Worm (Caenorhabditis elegans): Measurements from ENCODE around the gene F34D10.9.

The F34D10.9 gene

DNA sequence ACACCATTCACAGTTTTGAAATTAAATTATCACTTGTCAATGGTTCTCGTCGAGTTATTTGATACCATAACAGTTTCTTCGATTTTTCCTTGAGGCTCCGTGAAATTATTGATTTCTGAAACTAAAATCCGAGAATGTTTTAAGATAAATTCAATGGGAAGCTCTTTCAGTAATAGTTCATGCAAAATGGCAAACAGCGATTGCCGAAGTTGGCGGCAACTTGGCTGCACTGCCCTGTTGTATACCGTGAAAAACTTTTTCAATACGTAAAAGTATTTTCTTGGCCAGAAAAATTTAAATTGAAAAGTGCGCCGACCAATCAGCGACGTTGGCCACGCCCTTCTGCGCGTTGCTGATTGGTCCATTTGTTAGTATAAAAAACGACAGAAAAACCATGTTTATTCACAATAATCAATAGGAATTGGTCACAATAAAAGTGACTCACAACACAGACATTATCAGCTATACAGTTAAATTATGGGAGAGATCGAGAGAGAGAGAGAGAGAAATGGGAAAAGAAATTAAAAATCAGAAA lies 46.5 kb downstream of the F34D10.9 start:
- no peak for TF ChIP-seq unc-62 (GFP tag; optimal IDR thresholded peaks at IDR 0.05)

- TF ChIP-seq unc-62 (GFP tag; optimal IDR thresholded peaks at IDR 0.05) = no peak
Measured at ce11 chrIII:3681351-3681938, 48.0 kb downstream of the F34D10.9 start.

DNA sequence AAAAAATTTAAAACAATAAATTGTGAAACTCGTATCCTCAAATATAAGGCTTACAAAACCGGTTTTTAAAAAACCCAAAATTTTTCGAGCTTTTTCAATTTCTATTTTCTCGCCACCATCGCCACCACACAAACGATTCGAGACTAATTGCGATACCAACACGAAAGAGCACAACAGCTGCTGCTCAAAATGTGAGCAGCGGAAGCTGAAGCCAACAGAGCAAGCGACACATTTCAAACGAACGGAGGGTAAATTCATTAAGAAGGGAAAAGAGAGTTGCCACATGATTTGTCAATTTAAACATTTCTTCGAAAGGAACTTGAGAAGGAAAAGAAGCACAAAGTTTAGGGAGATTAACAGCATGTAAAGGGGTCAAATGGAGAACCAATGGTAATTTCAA lies 50.3 kb downstream of the F34D10.9 start:
- TF ChIP-seq unc-62 (GFP tag; optimal IDR thresholded peaks at IDR 0.05) = no peak

DNA sequence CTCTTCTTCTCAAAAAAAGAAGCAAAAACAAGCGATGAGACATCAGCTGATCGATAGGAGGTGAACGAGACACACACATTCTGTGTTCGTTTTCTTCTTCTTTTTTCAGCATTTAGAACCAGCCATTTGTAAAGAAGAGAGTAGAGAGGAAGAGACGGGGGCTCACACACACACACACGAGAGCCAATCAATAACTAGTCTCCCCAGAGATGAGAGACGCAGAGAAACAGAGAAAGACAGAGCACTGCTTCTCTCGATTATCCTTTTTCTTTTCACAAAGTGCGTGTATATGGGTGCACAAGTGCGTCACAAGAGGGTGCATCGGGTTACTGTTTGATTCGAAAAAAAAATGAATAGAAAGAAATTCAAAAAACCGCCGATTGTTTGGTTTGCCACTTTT lies 52.0 kb downstream of the F34D10.9 start:
- no peak for TF ChIP-seq unc-62 (GFP tag; optimal IDR thresholded peaks at IDR 0.05)
